Fruit fly (Drosophila melanogaster) whole organism, embryonic: ENCODE measurements around the gene ND-SGDH.

ENCODE experiments used
- BEAF-32 ChIP-seq: fragments of 200-800 bp; sonication (Bioruptor generic); optimal IDR thresholded peaks from 3 replicates; lab custom pipeline; 2017; ENCODE audit warnings: missing biosample characterization, missing genetic modification characterization, mild to moderate bottlenecking, moderate library complexity, missing genetic modification reagents
- CG10959 ChIP-seq: fragments of 200-800 bp; sonication (Bioruptor generic); IDR thresholded peaks from 2 replicates; pipeline ENCODE4 v1.3.6; 2022; ENCODE audit warnings: missing biosample characterization, missing genetic modification characterization
- CG11504 ChIP-seq: fragments of 200-800 bp; sonication (Bioruptor generic); optimal IDR thresholded peaks from 3 replicates; lab custom pipeline; 2019; ENCODE audit warnings: missing biosample characterization, mild to moderate bottlenecking, missing genetic modification characterization, moderate library complexity
- CG14860 ChIP-seq: fragments of 200-800 bp; sonication (Bioruptor generic); IDR thresholded peaks from 3 replicates; pipeline ENCODE4 v1.3.6; 2022; ENCODE audit warnings: missing biosample characterization, missing genetic modification characterization; ENCODE audit not compliant: partially characterized antibody
- CG15073 ChIP-seq: fragments of 200-800 bp; sonication (Bioruptor generic); optimal IDR thresholded peaks from 2 replicates; lab custom pipeline; 2016; ENCODE audit warnings: missing biosample characterization, missing genetic modification characterization
- CG15514 ChIP-seq: fragments of 200-800 bp; sonication (Bioruptor generic); optimal IDR thresholded peaks from 3 replicates; lab custom pipeline; 2017; ENCODE audit warnings: missing biosample characterization, missing genetic modification characterization, mild to moderate bottlenecking, moderate library complexity, missing genetic modification reagents
- CG1792 ChIP-seq: fragments of 200-800 bp; sonication (Bioruptor generic); optimal IDR thresholded peaks from 2 replicates; lab custom pipeline; 2016; ENCODE audit warnings: missing biosample characterization, missing genetic modification characterization
- CG33213 ChIP-seq: fragments of 200-800 bp; sonication (Bioruptor generic); optimal IDR thresholded peaks from 3 replicates; lab custom pipeline; 2016; ENCODE audit warnings: missing biosample characterization, missing genetic modification characterization
- CG34422 ChIP-seq: fragments of 200-800 bp; sonication (Bioruptor generic); IDR thresholded peaks from 3 replicates; pipeline ENCODE4 v1.3.6; 2022; ENCODE audit warnings: missing biosample characterization, missing genetic modification characterization
- CG4328 ChIP-seq: fragments of 200-800 bp; sonication (Bioruptor generic); optimal IDR thresholded peaks from 3 replicates; lab custom pipeline; 2017; ENCODE audit warnings: missing biosample characterization, missing genetic modification reagents, missing genetic modification characterization
- CG4617 ChIP-seq: fragments of 200-800 bp; sonication (Bioruptor generic); optimal IDR thresholded peaks from 3 replicates; lab custom pipeline; 2016; ENCODE audit warnings: missing biosample characterization, missing genetic modification characterization, borderline replicate concordance
- Dip2 ChIP-seq: fragments of 200-800 bp; sonication (Bioruptor generic); IDR thresholded peaks from 2 replicates; pipeline ENCODE4 v1.3.6; 2022; ENCODE audit warnings: missing biosample characterization, missing genetic modification characterization
- Dll ChIP-seq: fragments of 200-800 bp; sonication (Bioruptor generic); IDR thresholded peaks from 4 replicates; pipeline ENCODE4 v1.3.6; 2022; ENCODE audit warnings: missing biosample characterization, missing genetic modification characterization; ENCODE audit not compliant: partially characterized antibody
- Ets97D ChIP-seq: fragments of 200-800 bp; sonication (Bioruptor generic); optimal IDR thresholded peaks from 3 replicates; lab custom pipeline; 2016; ENCODE audit warnings: missing biosample characterization, missing genetic modification characterization
- H2.0 ChIP-seq: fragments of 200-800 bp; sonication (Bioruptor generic); IDR thresholded peaks from 2 replicates; pipeline ENCODE4 v1.3.6; 2022; ENCODE audit warnings: missing biosample characterization, missing genetic modification characterization
- HmgD ChIP-seq: fragments of 200-800 bp; sonication (Bioruptor generic); optimal IDR thresholded peaks from 3 replicates; lab custom pipeline; 2016; ENCODE audit warnings: missing biosample characterization, missing genetic modification characterization
- Lim3 ChIP-seq: fragments of 200-800 bp; sonication (Bioruptor generic); IDR thresholded peaks from 2 replicates; pipeline ENCODE4 v1.3.6; 2022; ENCODE audit warnings: missing biosample characterization, missing genetic modification characterization
- Oli ChIP-seq: fragments of 200-800 bp; sonication (Bioruptor generic); optimal IDR thresholded peaks from 2 replicates; lab custom pipeline; 2018; ENCODE audit warnings: missing biosample characterization, mild to moderate bottlenecking, missing genetic modification characterization, moderate library complexity
- Optix ChIP-seq: fragments of 200-800 bp; sonication (Bioruptor generic); IDR thresholded peaks from 3 replicates; pipeline ENCODE4 v1.3.6; 2022; ENCODE audit warnings: missing biosample characterization, missing genetic modification characterization
- Six4 ChIP-seq: fragments of 200-800 bp; sonication (Bioruptor generic); optimal IDR thresholded peaks from 2 replicates; lab custom pipeline; 2016; ENCODE audit warnings: missing biosample characterization, missing genetic modification characterization
- Ssrp ChIP-seq: fragments of 200-800 bp; sonication (Bioruptor generic); optimal IDR thresholded peaks from 2 replicates; lab custom pipeline; 2018; ENCODE audit warnings: missing biosample characterization, mild to moderate bottlenecking, missing genetic modification characterization, moderate library complexity
- Taf1 ChIP-seq: fragments of 200-800 bp; sonication (Bioruptor generic); IDR thresholded peaks from 2 replicates; pipeline ENCODE4 v1.3.6; 2022; ENCODE audit warnings: missing biosample characterization, missing genetic modification characterization
- abd-A ChIP-seq: fragments of 200-800 bp; sonication (Bioruptor generic); optimal IDR thresholded peaks from 3 replicates; lab custom pipeline; 2019; ENCODE audit warnings: missing biosample characterization, mild to moderate bottlenecking, missing genetic modification characterization, moderate library complexity
- bigmax ChIP-seq: fragments of 200-800 bp; sonication (Bioruptor generic); optimal IDR thresholded peaks from 2 replicates; lab custom pipeline; 2018; ENCODE audit warnings: missing biosample characterization, mild to moderate bottlenecking, missing genetic modification characterization
- h ChIP-seq: fragments of >200 bp; optimal IDR thresholded peaks from 2 replicates; lab custom pipeline; 2017
- hb ChIP-seq: fragments of 200-800 bp; sonication (Bioruptor generic); IDR thresholded peaks from 3 replicates; pipeline ENCODE4 v1.3.6; 2022; ENCODE audit warnings: missing biosample characterization, missing genetic modification characterization; ENCODE audit not compliant: partially characterized antibody
- hbn ChIP-seq: fragments of 200-800 bp; sonication (Bioruptor generic); IDR thresholded peaks from 2 replicates; pipeline ENCODE4 v1.3.6; 2022; ENCODE audit warnings: missing biosample characterization, missing genetic modification characterization; ENCODE audit not compliant: partially characterized antibody
- jigr1 ChIP-seq: fragments of 200-800 bp; sonication (Bioruptor generic); IDR thresholded peaks from 3 replicates; pipeline ENCODE4 v1.3.6; 2022; ENCODE audit warnings: missing biosample characterization, missing genetic modification characterization
- kay ChIP-seq: fragments of 200-800 bp; sonication (Bioruptor generic); optimal IDR thresholded peaks from 2 replicates; lab custom pipeline; 2016; ENCODE audit warnings: missing biosample characterization, missing genetic modification characterization
- ken ChIP-seq: fragments of 200-800 bp; sonication (Bioruptor generic); IDR thresholded peaks from 3 replicates; pipeline ENCODE4 v1.3.6; 2022; ENCODE audit warnings: missing biosample characterization, missing genetic modification characterization
- knrl ChIP-seq: fragments of 200-800 bp; sonication (Bioruptor generic); IDR thresholded peaks from 3 replicates; pipeline ENCODE4 v1.3.6; 2022; ENCODE audit warnings: missing biosample characterization, missing genetic modification characterization; ENCODE audit not compliant: partially characterized antibody
- lilli ChIP-seq: fragments of 200-800 bp; sonication (Bioruptor generic); optimal IDR thresholded peaks from 3 replicates; lab custom pipeline; 2016; ENCODE audit warnings: missing biosample characterization, missing genetic modification characterization
- nerfin-1 ChIP-seq: fragments of 200-800 bp; sonication (Bioruptor generic); optimal IDR thresholded peaks from 3 replicates; lab custom pipeline; 2019; ENCODE audit warnings: missing biosample characterization, mild to moderate bottlenecking, missing genetic modification characterization, moderate library complexity
- pan ChIP-seq, 4 experiments: fragments of >200 bp in 3 of 4; fragments of 200-800 bp in 1 of 4; sonication (Bioruptor generic) in 1 of 4; optimal IDR thresholded peaks in 3 of 4; IDR thresholded peaks in 1 of 4; 2 replicates each; pipeline versions ENCODE4 v1.3.6 to Lab custom; 2017 to 2022; ENCODE audit warnings: missing biosample characterization in 2 of 4, missing genetic modification characterization in 2 of 4, mixed read lengths in 1 of 4
- sc ChIP-seq, 3 experiments: fragments of >200 bp in 2 of 3; fragments of 200-800 bp in 1 of 3; sonication (Bioruptor generic) in 1 of 3; optimal IDR thresholded peaks; 2 replicates in 2 of 3; 3 replicates in 1 of 3; lab custom pipeline; 2017; ENCODE audit warnings: mild to moderate bottlenecking in 1 of 3, missing biosample characterization in 1 of 3, missing genetic modification characterization in 1 of 3, missing genetic modification reagents in 1 of 3
- sim ChIP-seq: fragments of 200-800 bp; sonication (Bioruptor generic); IDR thresholded peaks from 2 replicates; pipeline ENCODE4 v1.3.6; 2022; ENCODE audit warnings: missing biosample characterization, missing genetic modification characterization
- sug ChIP-seq: fragments of 200-800 bp; optimal IDR thresholded peaks from 2 replicates; lab custom pipeline; 2019; ENCODE audit warnings: missing biosample characterization, mild to moderate bottlenecking, missing genetic modification characterization, moderate library complexity
- vfl ChIP-seq: fragments of 200-800 bp; sonication (Bioruptor generic); optimal IDR thresholded peaks from 2 replicates; lab custom pipeline; 2016; ENCODE audit warnings: missing biosample characterization, missing genetic modification characterization
- yki ChIP-seq: fragments of >200 bp; optimal IDR thresholded peaks from 3 replicates; lab custom pipeline; 2018
- zf30C ChIP-seq: fragments of 200-800 bp; sonication (Bioruptor generic); optimal IDR thresholded peaks from 3 replicates; lab custom pipeline; 2018; ENCODE audit warnings: missing biosample characterization, mild to moderate bottlenecking, missing genetic modification characterization

The ND-SGDH gene

dm6 chr3L:12115966-12116735, 22.2 kb downstream of the ND-SGDH start, which contains the start of gene vers (continued):
- TF ChIP-seq Oli (no peak), hbn (GFP tag; lab: Robert Waterston, UW) (peak; percentile 95), BEAF-32 (GFP tag; lab: Kevin White, UChicago) (peak; percentile 93), lilli (GFP tag; lab: Kevin White, UChicago) (peak; percentile 45), kay (GFP tag; lab: Kevin White, UChicago) (no peak), HmgD (GFP tag; lab: Kevin White, UChicago) (peak; percentile 3), Ssrp (no peak), CG11504 (tag; lab: Kevin White, UChicago) (peak; percentile 21), CG15073 (GFP tag; lab: Kevin White, UChicago) (no peak), ken (GFP tag; lab: Robert Waterston, UW) (no peak), Lim3 (no peak), CG15514 (GFP tag; lab: Kevin White, UChicago) (peak; percentile 56), jigr1 (GFP tag; lab: Robert Waterston, UW) (no peak), CG10959 (no peak), CG14860 (GFP tag; lab: Robert Waterston, UW) (peak; percentile 86), zf30C (no peak), pan (optimal IDR thresholded peaks at IDR 0.05; lab: Kevin White, UChicago) (no peak), pan (GFP tag; optimal IDR thresholded peaks at IDR 0.05 in 1 of 2, IDR thresholded peaks at IDR 0.05 in 1 of 2) (no peak), Taf1 (GFP tag; lab: Robert Waterston, UW) (no peak), CG1792 (GFP tag; lab: Kevin White, UChicago) (no peak), Ets97D (peak; percentile 58), Dll (peak; percentile 95), sug (tag; lab: Kevin White, UChicago) (peak; percentile 3), abd-A (tag; lab: Kevin White, UChicago) (no peak), H2.0 (GFP tag; lab: Robert Waterston, UW) (no peak), vfl (GFP tag; lab: Kevin White, UChicago) (peak; percentile 12), CG4617 (GFP tag; lab: Kevin White, UChicago) (peak; percentile 82), Dip2 (GFP tag; lab: Robert Waterston, UW) (no peak), CG34422 (GFP tag; lab: Robert Waterston, UW) (no peak), CG33213 (GFP tag; lab: Kevin White, UChicago) (peak; percentile 62), nerfin-1 (tag; lab: Kevin White, UChicago) (no peak), h (lab: Kevin White, UChicago) (no peak), sc (optimal IDR thresholded peaks at IDR 0.05; lab: Kevin White, UChicago) (no peak), sc (GFP tag; optimal IDR thresholded peaks at IDR 0.05; lab: Kevin White, UChicago) (no peak), knrl (GFP tag; lab: Robert Waterston, UW) (peak; percentile 90), CG4328 (no peak), hb (GFP tag; lab: Robert Waterston, UW) (peak; percentile 84), sim (GFP tag; lab: Robert Waterston, UW) (no peak), yki (no peak), Optix (GFP tag; lab: Robert Waterston, UW) (no peak), Six4 (GFP tag; lab: Kevin White, UChicago) (no peak), bigmax (GFP tag; lab: Kevin White, UChicago) (no peak)
- TF ChIP-seq, all 482 proteins: peak for 127
